Fruit fly (Drosophila melanogaster) S2 (cell line): Measurements from ENCODE around the gene CG17549.

Source experiments
- CG8478 ChIP-seq: fragments of >200 bp; optimal IDR thresholded peaks from 2 replicates; lab custom pipeline; 2018
- CTCF ChIP-seq, 2 experiments: fragments of >200 bp; optimal IDR thresholded peaks; 2 replicates each; lab custom pipeline; 2018

dm6 chr2L:19366730-19367129 is 23.1 kb downstream of the CG17549 start:
- no peak for TF ChIP-seq CG8478 (lab: Kevin White, UChicago)
- TF ChIP-seq CTCF (optimal IDR thresholded peaks at IDR 0.05; lab: Kevin White, UChicago) = no peak
